Worm (Caenorhabditis elegans): Measurements from ENCODE around the gene nspe-8.

DNA sequence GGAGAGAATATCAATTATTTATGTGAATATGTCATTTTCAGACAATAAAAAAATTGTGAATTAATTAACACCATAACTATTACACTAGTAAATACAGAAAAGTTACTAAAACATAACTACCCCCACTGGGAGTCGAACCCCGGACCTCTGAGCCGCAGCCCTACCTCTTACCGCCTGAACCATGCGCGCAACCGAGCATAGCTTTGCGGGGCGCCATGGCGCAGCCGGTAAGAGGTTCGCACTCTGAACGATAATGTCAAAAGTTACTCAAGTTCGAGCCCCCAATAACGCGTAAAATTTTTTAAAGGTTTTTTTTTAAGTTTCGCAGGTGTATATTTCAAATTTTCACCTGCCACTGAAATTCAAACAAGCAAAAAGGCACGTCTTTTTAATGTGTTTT, 44.3 kb upstream of the nspe-8 start:
- TF ChIP-seq him-1 (tag; optimal IDR thresholded peaks at IDR 0.05) (no peak), dao-5 (tag; optimal IDR thresholded peaks at IDR 0.05) (no peak), W03F9.2 (tag; optimal IDR thresholded peaks at IDR 0.05) (no peak)
